Worm (Caenorhabditis elegans): ENCODE data around the gene B0563.6.

The B0563.6 gene

DNA sequence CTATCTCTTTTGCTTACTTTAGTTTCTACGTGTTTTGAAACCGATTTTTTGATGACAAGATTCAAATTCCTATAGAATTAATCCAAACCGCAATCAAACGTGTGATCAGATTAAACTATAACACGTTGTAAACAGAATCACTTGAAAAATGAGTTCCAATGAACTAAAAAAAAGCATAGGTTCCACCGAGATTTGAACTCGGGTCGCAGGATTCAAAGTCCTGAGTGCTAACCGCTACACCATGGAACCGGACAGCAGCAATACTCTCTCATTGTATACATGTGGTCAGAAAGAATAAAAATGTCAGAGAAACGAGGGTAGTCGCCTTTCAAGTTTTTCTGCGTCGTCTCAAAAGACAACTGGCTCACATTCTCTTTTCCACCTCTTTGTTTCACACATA lies 46.1 kb upstream of the B0563.6 start (continued):
- TF ChIP-seq nhr-237 (tag; optimal IDR thresholded peaks at IDR 0.05) (no peak), dve-1 (tag; optimal IDR thresholded peaks at IDR 0.05; ENCODE audit: insufficient read depth) (peak; percentile 24), daf-8 (GFP tag; IDR thresholded peaks at IDR 0.05) (no peak), zip-2 (tag; optimal IDR thresholded peaks at IDR 0.05) (peak; percentile 77), egl-27 (tag; optimal IDR thresholded peaks at IDR 0.05) (no peak), duxl-1 (tag; optimal IDR thresholded peaks at IDR 0.05; ENCODE audit: poor library complexity) (peak; percentile 81), Y5F2A.4 (GFP tag; optimal IDR thresholded peaks at IDR 0.05) (no peak), F44E2.7 (GFP tag; IDR thresholded peaks at IDR 0.05) (peak; percentile 47; the same call in 1 of the 2 replicates), nhr-42 (GFP tag; IDR thresholded peaks at IDR 0.05) (no peak), nhr-48 (tag; optimal IDR thresholded peaks at IDR 0.05) (peak; percentile 66), nhr-76 (tag; optimal IDR thresholded peaks at IDR 0.05) (no peak), nhr-77 (tag; optimal IDR thresholded peaks at IDR 0.05) (peak; percentile 47), Y75B8A.6 (GFP tag; IDR thresholded peaks at IDR 0.05) (0 out of 2 replicates have a peak, but pooled peaks have one; percentile 39), unc-39 (tag; optimal IDR thresholded peaks at IDR 0.05) (no peak), ceh-82 (tag; optimal IDR thresholded peaks at IDR 0.05) (no peak), F49E8.2 (tag; optimal IDR thresholded peaks at IDR 0.05; ENCODE audit: borderline replicate concordance) (no peak), egl-43 (GFP tag; IDR thresholded peaks at IDR 0.05) (peak; percentile 97), nhr-41 (GFP tag; IDR thresholded peaks at IDR 0.05) (0 out of 2 replicates have a peak, but pooled peaks have one; percentile 56), mxl-3 (GFP tag; optimal IDR thresholded peaks at IDR 0.05) (peak; percentile 4), hmg-1.1 (GFP tag; IDR thresholded peaks at IDR 0.05) (peak; percentile 91), nhr-28 (tag; optimal IDR thresholded peaks at IDR 0.05) (peak; percentile 17), lin-15B (tag; optimal IDR thresholded peaks at IDR 0.05) (no peak), ceh-44 (GFP tag; IDR thresholded peaks at IDR 0.05) (peak; percentile 66), fkh-10 (GFP tag; optimal IDR thresholded peaks at IDR 0.05) (no peak), pha-4 (GFP tag; IDR thresholded peaks at IDR 0.05) (peak; percentile 93), pha-4 (tag; optimal IDR thresholded peaks at IDR 0.05) (no peak), snpc-1.2 (GFP tag; IDR thresholded peaks at IDR 0.05) (peak; percentile 91), ceh-20 (GFP tag; IDR thresholded peaks at IDR 0.05) (peak; percentile 58), mdt-29 (GFP tag; IDR thresholded peaks at IDR 0.05) (0 out of 2 replicates have a peak, but pooled peaks have one; percentile 55), lin-13 (GFP tag; optimal IDR thresholded peaks at IDR 0.05) (peak; percentile 50), dmd-6 (GFP tag; IDR thresholded peaks at IDR 0.05) (peak; percentile 35), zag-1 (tag; optimal IDR thresholded peaks at IDR 0.05) (no peak), vab-7 (GFP tag; IDR thresholded peaks at IDR 0.05) (peak; percentile 72), dpl-1 (GFP tag; optimal IDR thresholded peaks at IDR 0.05) (no peak), lin-29 (GFP tag; IDR thresholded peaks at IDR 0.05) (peak; percentile 71), nhr-10 (tag; optimal IDR thresholded peaks at IDR 0.05) (no peak), ctbp-1 (GFP tag; IDR thresholded peaks at IDR 0.05) (peak; percentile 74), jun-1 (tag; optimal IDR thresholded peaks at IDR 0.05) (no peak), aha-1 (tag) (no peak), unc-130 (GFP tag; optimal IDR thresholded peaks at IDR 0.05) (no peak), Y48G9A.11 (GFP tag; IDR thresholded peaks at IDR 0.05) (peak; percentile 33; the same call in 1 of the 2 replicates), sdz-12 (GFP tag; optimal IDR thresholded peaks at IDR 0.05) (no peak), arid-1 (GFP tag; conservative IDR thresholded peaks at IDR 0.05) (peak; percentile 82), tag-97 (GFP tag; IDR thresholded peaks at IDR 0.05) (no peak), daf-16 (GFP tag; optimal IDR thresholded peaks at IDR 0.05) (peak; percentile 20 to 79), daf-16 (tag; optimal IDR thresholded peaks at IDR 0.05) (peak; percentile 70), zip-11 (GFP tag; IDR thresholded peaks at IDR 0.05) (no peak), nhr-102 (tag; optimal IDR thresholded peaks at IDR 0.05) (peak; percentile 72), lin-39 (tag; optimal IDR thresholded peaks at IDR 0.05) (no peak), lsy-2 (tag; optimal IDR thresholded peaks at IDR 0.05) (peak in 1 of 2 experiments; percentile 56), D1046.2 (GFP tag; IDR thresholded peaks at IDR 0.05) (peak; percentile 89), daf-12 (tag; optimal IDR thresholded peaks at IDR 0.05) (no peak), dmd-8 (GFP tag; IDR thresholded peaks at IDR 0.05) (peak; percentile 89; the same call in 1 of the 2 replicates)

Data from whole organism, L4 larva.